Worm (Caenorhabditis elegans) whole organism, midembryonic: Measurements from ENCODE around the gene R04F11.2.

Source experiments
- T22C8.4 ChIP-seq: fragments of 200-800 bp; sonication (Bioruptor generic); IDR thresholded peaks from 2 replicates; pipeline ENCODE4 v1.3.6; 2022; ENCODE audit warnings: missing genetic modification characterization, missing compliant biosample characterization
- flt-1 ChIP-seq: fragments of 200-800 bp; sonication (Bioruptor generic); IDR thresholded peaks from 2 replicates; pipeline ENCODE4 v1.3.6; 2022; ENCODE audit warnings: missing genetic modification characterization, missing compliant biosample characterization
- klf-2 ChIP-seq: fragments of 200-800 bp; sonication (Bioruptor generic); conservative IDR thresholded peaks from 2 replicates; pipeline ENCODE4 v1.3.6; 2022; ENCODE audit warnings: missing genetic modification reagents, missing genetic modification characterization, missing compliant biosample characterization
- med-1 ChIP-seq: sonication (generic microtip); optimal IDR thresholded peaks from 2 replicates; lab custom pipeline; 2017; ENCODE audit warnings: missing genetic modification characterization, mild to moderate bottlenecking, missing compliant biosample characterization, antibody characterized with exemption, missing genetic modification reagents; ENCODE audit not compliant: insufficient read depth
- ref-1 ChIP-seq: fragments of 200-800 bp; sonication (Bioruptor generic); conservative IDR thresholded peaks from 2 replicates; pipeline ENCODE4 v1.3.6; 2022; ENCODE audit warnings: missing genetic modification reagents, missing genetic modification characterization, missing compliant biosample characterization

ce11 chrV:12296122-12296521 lies 22.1 kb upstream of the R04F11.2 start:
- TF ChIP-seq med-1 (GFP tag; lab: Kevin White, UChicago) (no peak), T22C8.4 (GFP tag; lab: Robert Waterston, UW) (no peak), ref-1 (GFP tag; lab: Robert Waterston, UW) (no peak), flt-1 (GFP tag; lab: Robert Waterston, UW) (no peak), klf-2 (GFP tag; lab: Robert Waterston, UW) (no peak)
